Worm (Caenorhabditis elegans): ENCODE data around the gene Y67D8B.1.

DNA sequence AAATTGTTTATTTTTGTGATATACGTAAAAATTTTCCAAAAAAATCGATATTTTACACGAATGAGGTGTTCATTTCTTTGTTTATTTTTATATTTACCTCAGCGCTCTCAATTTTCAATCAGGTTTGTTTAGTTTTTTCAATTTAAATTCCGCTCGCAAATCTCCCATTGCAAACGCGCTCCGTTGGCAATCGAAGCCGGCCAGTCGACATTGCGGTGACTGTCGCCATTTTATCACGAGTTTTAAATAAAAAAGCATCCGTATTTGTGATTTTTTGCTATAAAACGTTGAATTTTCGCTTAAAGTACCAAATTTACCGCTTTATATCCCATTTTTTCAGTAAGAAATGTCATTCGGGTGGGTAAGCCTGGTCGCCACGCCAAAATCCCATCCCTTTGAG, 41.0 kb upstream of the Y67D8B.1 start, which contains the start of gene slmp-1:
- TF ChIP-seq snpc-1.3 (tag; optimal IDR thresholded peaks at IDR 0.05; ENCODE audit: insufficient read depth) (no peak), F39B2.1 (GFP tag; IDR thresholded peaks at IDR 0.05) (no peak)

All from whole organism, young adult.